Worm (Caenorhabditis elegans): Measurements from ENCODE around the gene K04F1.8.
"Not testable (repeated sequence)": the region's sequence is repeated elsewhere in the genome, so short reads cannot be mapped to it uniquely, and the experiment has no call there.

Gene K04F1.8

DNA sequence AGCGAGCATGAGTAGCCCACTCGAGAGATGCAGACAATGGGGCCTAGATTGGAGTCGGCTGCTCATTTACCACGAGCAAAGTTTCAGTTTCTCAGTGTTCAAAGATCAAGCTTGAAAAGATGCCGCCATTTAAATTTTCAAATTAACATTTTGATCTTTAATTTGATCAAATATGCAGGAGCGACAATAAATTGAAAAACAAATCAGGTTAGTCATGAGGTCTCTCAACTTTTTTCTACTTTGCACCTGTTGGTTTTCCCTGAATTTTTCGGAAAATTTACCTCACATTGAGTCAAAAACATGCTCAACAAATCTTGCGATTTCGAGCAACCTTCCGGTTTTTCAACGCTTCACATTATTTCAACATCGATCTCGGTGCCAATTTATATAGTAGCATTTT lies 18.3 kb downstream of the K04F1.8 start, which contains the start of gene srh-5:
srh-5 (plus strand) TSS at position 301 of the 400 bp plus-strand sequence.
- TF ChIP-seq fkh-10 (GFP tag; optimal IDR thresholded peaks at IDR 0.05) (no peak), ztf-16 (tag; optimal IDR thresholded peaks at IDR 0.05) (no peak), sdc-2 (tag; optimal IDR thresholded peaks at IDR 0.05) (no peak), rnt-1 (tag; optimal IDR thresholded peaks at IDR 0.05) (no peak)

DNA sequence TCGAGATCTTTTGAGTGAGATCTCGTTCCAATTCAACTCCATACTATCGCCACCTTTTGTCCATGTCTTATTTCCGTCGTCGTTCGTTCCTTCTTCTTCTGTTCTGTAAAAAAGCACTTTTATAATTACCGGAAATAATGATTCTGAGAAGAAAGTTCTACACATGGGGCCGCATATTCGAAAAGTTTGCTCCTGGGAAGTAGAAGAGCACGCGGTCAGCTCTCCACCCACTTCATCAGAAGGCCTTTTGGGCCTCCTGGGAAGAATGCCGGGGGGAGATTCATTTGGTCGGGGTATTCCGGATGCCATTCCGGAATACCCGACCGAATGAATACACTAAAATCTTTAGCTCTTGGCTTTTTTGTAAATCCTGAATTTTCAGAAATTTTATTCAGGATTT lies 25.5 kb downstream of the K04F1.8 start, which contains the start of gene Y46H3C.5:
Y46H3C.5 (minus strand) TSS at position 2 of the 400 bp plus-strand sequence.
- TF ChIP-seq F13H6.1, ahr-1, sox-4 (tag; optimal IDR thresholded peaks at IDR 0.05): not testable (repeated sequence)

DNA sequence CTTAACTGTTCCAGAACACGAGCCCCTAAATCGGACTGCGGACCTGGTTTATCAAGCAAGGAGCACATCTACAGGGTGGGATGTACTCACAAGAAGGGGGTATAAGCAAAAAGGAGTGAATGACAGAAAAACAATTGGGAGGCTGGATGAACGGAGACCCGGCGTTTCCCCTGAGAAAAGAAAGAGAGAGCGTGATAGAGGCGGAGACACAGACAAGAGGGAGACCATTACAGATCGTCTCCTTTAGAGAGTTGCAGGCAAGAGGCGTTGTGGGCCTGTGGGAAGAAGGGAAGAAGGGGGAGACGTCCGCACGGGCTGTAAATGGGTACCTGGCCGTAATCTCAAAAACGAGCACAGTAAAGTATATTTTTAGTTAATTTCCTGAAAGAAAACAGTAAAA lies 26.9 kb downstream of the K04F1.8 start, which contains the start of gene Y46H3C.7:
Y46H3C.7 (minus strand) TSS at position 147 of the 400 bp plus-strand sequence.
- not testable (repeated sequence) for TF ChIP-seq nfya-1 (tag; optimal IDR thresholded peaks at IDR 0.05); C38D4.7 (GFP tag; optimal IDR thresholded peaks at IDR 0.05); fkh-6 (tag; optimal IDR thresholded peaks at IDR 0.05)

DNA sequence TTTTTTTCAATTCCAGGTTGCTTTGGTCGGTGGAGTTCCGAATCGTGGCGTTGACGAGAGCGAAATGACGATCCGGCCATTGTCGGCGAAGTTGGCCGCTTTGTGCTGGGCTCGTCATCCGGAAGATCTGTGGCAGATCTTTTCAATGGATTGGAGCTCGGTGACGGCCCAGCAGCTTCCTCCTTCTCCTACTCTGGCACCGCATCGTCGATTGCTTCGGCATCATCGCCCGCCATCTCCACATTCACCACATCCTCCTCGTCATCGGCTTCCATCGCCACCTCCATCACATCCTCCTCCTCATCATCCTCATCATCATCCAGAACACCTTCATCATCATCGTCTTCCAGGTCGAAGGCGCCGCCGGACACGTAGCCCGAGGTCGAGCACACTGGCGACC lies 31.4 kb downstream of the K04F1.8 start:
- no peak for TF ChIP-seq sox-4 (tag; optimal IDR thresholded peaks at IDR 0.05)
- no peak for TF ChIP-seq ets-4 (tag; optimal IDR thresholded peaks at IDR 0.05)
- no peak for TF ChIP-seq elt-2 (tag; optimal IDR thresholded peaks at IDR 0.05)
- no peak for TF ChIP-seq hlh-13 (GFP tag; optimal IDR thresholded peaks at IDR 0.05)
- no peak for TF ChIP-seq unc-42 (tag; optimal IDR thresholded peaks at IDR 0.05)
- no peak for TF ChIP-seq ztf-16 (tag; optimal IDR thresholded peaks at IDR 0.05)
- no peak for TF ChIP-seq ceh-22 (tag; optimal IDR thresholded peaks at IDR 0.05)
- no peak for TF ChIP-seq C38D4.7 (GFP tag; optimal IDR thresholded peaks at IDR 0.05)

DNA sequence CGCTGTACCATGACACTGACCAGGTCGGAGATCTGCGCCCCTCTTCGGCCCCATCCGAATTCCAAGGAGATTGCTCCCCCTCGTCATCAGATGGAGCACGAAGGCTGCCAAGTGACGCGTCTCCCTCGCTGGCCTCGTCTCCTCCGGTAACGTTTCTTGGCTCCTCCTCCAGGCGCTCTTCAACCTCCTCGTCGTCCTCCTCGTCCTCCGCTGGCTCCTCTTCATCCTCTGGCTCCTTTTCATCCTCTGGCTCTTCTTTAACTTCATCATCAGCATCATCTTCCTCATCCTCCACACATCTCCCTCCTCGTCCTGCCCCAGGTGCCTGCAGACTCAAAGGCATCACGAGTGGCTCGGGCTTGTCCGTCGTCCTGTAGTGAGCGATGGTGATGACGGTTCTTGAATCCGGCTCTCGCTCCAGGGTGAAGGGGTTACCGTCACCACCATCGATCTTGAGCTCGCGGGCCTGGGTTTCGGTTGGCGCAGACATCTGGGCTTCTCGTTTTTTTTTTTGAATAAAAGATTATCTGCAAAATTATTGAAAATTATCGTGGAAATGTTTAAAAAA lies 32.3 kb downstream of the K04F1.8 start:
- TF ChIP-seq ceh-14 (tag; optimal IDR thresholded peaks at IDR 0.05) (no peak), unc-86 (tag; optimal IDR thresholded peaks at IDR 0.05) (no peak), lin-11 (tag; optimal IDR thresholded peaks at IDR 0.05) (no peak), zip-5 (tag; optimal IDR thresholded peaks at IDR 0.05) (no peak)

DNA sequence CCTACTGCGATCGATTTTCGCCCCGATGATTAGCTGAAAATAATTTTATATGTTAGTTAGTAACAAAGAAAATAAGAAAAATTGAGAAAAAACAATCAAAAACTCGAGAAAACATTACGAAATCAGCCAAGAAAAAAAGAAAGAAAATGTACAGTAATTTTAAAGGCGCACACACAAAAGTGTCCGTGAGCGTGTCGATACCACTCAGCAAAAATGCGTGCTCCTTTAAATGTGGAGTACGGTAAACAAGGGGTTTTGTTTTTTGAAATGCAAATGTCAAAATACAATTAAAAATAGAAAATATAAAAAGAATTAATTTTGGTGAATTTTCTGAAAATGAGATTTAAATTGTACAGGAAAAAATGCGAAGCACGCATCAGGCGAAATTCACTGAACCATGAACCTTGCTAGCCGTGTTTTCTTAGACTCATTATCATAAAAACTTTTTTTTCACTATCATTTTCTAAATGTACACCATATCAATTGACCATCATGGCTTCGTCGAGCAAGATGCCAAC lies 34.6 kb downstream of the K04F1.8 start, which contains the start of gene srw-90:
srw-90 (plus strand) TSS at position 468 of the 518 bp plus-strand sequence.
- TF ChIP-seq eyg-1 (tag; optimal IDR thresholded peaks at IDR 0.05) (no peak), dve-1 (tag; optimal IDR thresholded peaks at IDR 0.05) (no peak), dmd-4 (tag; optimal IDR thresholded peaks at IDR 0.05; ENCODE audit: borderline replicate concordance) (no peak), madf-2 (tag; optimal IDR thresholded peaks at IDR 0.05) (no peak), Y22D7AL.16 (tag; optimal IDR thresholded peaks at IDR 0.05) (no peak), ceh-34 (tag; optimal IDR thresholded peaks at IDR 0.05) (no peak), rnt-1 (tag; optimal IDR thresholded peaks at IDR 0.05) (no peak), ceh-24 (tag; optimal IDR thresholded peaks at IDR 0.05) (no peak), hlh-30 (tag; optimal IDR thresholded peaks at IDR 0.05; ENCODE audit: insufficient read depth) (no peak), npax-4 (tag; optimal IDR thresholded peaks at IDR 0.05) (no peak), pha-4 (tag; optimal IDR thresholded peaks at IDR 0.05) (no peak), ceh-22 (tag; optimal IDR thresholded peaks at IDR 0.05) (no peak), odd-2 (tag; optimal IDR thresholded peaks at IDR 0.05) (no peak)
